Worm (Caenorhabditis elegans): ENCODE results near the gene fbxa-5.

ce11 chrIII:1384092-1384491 lies 44.0 kb upstream of the fbxa-5 start, which contains the start of the genes fbxa-138 and Y82E9BR.5:
- no peak for TF ChIP-seq gei-8 (GFP tag; optimal IDR thresholded peaks at IDR 0.05)
- TF ChIP-seq hif-1 (tag; optimal IDR thresholded peaks at IDR 0.05) = no peak
- TF ChIP-seq dpl-1 (GFP tag; optimal IDR thresholded peaks at IDR 0.05) = no peak
- no peak for TF ChIP-seq zfp-2 (tag; optimal IDR thresholded peaks at IDR 0.05)
- no peak for TF ChIP-seq ceh-20 (GFP tag; IDR thresholded peaks at IDR 0.05)
- TF ChIP-seq arid-1 (GFP tag; conservative IDR thresholded peaks at IDR 0.05) = no peak
- no peak for TF ChIP-seq egl-43 (GFP tag; IDR thresholded peaks at IDR 0.05)
- TF ChIP-seq lin-13 (GFP tag; optimal IDR thresholded peaks at IDR 0.05) = no peak
- no peak for TF ChIP-seq nhr-76 (tag; optimal IDR thresholded peaks at IDR 0.05)
- TF ChIP-seq aly-2 (tag; optimal IDR thresholded peaks at IDR 0.05) = no peak

All from whole organism, L4 larva.